Fruit fly (Drosophila melanogaster): ENCODE results near the gene CG3987.

Gene CG3987

dm6 chr3R:15128646-15129429 lies 10.9 kb upstream of the CG3987 start (continued):
- TF ChIP-seq Mes4 (GFP tag; optimal IDR thresholded peaks at IDR 0.05) (no peak), CG8290 (GFP tag; optimal IDR thresholded peaks at IDR 0.05) (no peak), CG8290 (tag; optimal IDR thresholded peaks at IDR 0.05) (peak in 1 of 2 experiments; percentile 10), CG18476 (GFP tag; optimal IDR thresholded peaks at IDR 0.05) (no peak), Drgx (GFP tag; IDR thresholded peaks at IDR 0.05) (no peak; the same call in 1 of the 2 replicates), CG2120 (GFP tag; optimal IDR thresholded peaks at IDR 0.05) (peak; percentile 20), slp2 (GFP tag; optimal IDR thresholded peaks at IDR 0.05) (no peak), HHEX (GFP tag; optimal IDR thresholded peaks at IDR 0.05) (peak; percentile 41), Pdp1 (GFP tag; optimal IDR thresholded peaks at IDR 0.05) (no peak), slou (GFP tag; optimal IDR thresholded peaks at IDR 0.05) (no peak), psq (GFP tag; optimal IDR thresholded peaks at IDR 0.05) (no peak), unpg (GFP tag; optimal IDR thresholded peaks at IDR 0.05) (peak; percentile 24), Max (GFP tag; optimal IDR thresholded peaks at IDR 0.05) (peak; percentile 25), CG6813 (GFP tag; optimal IDR thresholded peaks at IDR 0.05) (peak; percentile 48), CG9876 (GFP tag; optimal IDR thresholded peaks at IDR 0.05) (no peak), jigr1 (GFP tag; IDR thresholded peaks at IDR 0.05) (no peak), pnt (GFP tag; optimal IDR thresholded peaks at IDR 0.05) (no peak), C15 (GFP tag; IDR thresholded peaks at IDR 0.05) (no peak), knrl (GFP tag; IDR thresholded peaks at IDR 0.05; ENCODE audit: partially characterized antibody) (no peak), CG6272 (GFP tag; IDR thresholded peaks at IDR 0.05) (no peak), zen (tag; optimal IDR thresholded peaks at IDR 0.05) (no peak), gcm (GFP tag; optimal IDR thresholded peaks at IDR 0.05) (no peak), toy (GFP tag; IDR thresholded peaks at IDR 0.05) (no peak), Lim3 (GFP tag; IDR thresholded peaks at IDR 0.05) (no peak), stwl (tag; optimal IDR thresholded peaks at IDR 0.05) (no peak), prd (optimal IDR thresholded peaks at IDR 0.05) (no peak), prd (GFP tag; IDR thresholded peaks at IDR 0.05) (no peak; the same call in 2 of the 3 replicates), Jarid2 (GFP tag; optimal IDR thresholded peaks at IDR 0.05) (peak; percentile 6), D19A (tag; optimal IDR thresholded peaks at IDR 0.05) (peak; percentile 39), CG1647 (GFP tag; optimal IDR thresholded peaks at IDR 0.05) (peak; percentile 5), phol (tag; optimal IDR thresholded peaks at IDR 0.05) (peak; percentile 60), CG32772 (GFP tag; IDR thresholded peaks at IDR 0.05) (no peak), gem (tag; optimal IDR thresholded peaks at IDR 0.05) (peak; percentile 72), cas (GFP tag; IDR thresholded peaks at IDR 0.05) (no peak), CG15269 (tag; optimal IDR thresholded peaks at IDR 0.05) (peak; percentile 56), abd-A (tag; optimal IDR thresholded peaks at IDR 0.05) (no peak), caup (GFP tag; optimal IDR thresholded peaks at IDR 0.05; ENCODE audit: severe bottlenecking) (peak; percentile 11), CG6654 (GFP tag; optimal IDR thresholded peaks at IDR 0.05) (no peak), nmo (GFP tag; optimal IDR thresholded peaks at IDR 0.05) (peak; percentile 52), tll (GFP tag; optimal IDR thresholded peaks at IDR 0.05) (no peak), CG17912 (GFP tag; optimal IDR thresholded peaks at IDR 0.05) (no peak), schlank (tag; optimal IDR thresholded peaks at IDR 0.05) (no peak), Sin3A (optimal IDR thresholded peaks at IDR 0.05) (no peak), Hsf (GFP tag; optimal IDR thresholded peaks at IDR 0.05) (no peak), Dad (GFP tag; optimal IDR thresholded peaks at IDR 0.05) (no peak), stc (GFP tag; IDR thresholded peaks at IDR 0.05) (no peak), CG1602 (GFP tag; optimal IDR thresholded peaks at IDR 0.05) (no peak), fd3F (GFP tag; optimal IDR thresholded peaks at IDR 0.05) (no peak), CG3847 (GFP tag; IDR thresholded peaks at IDR 0.05) (no peak), mirr (GFP tag; optimal IDR thresholded peaks at IDR 0.05) (peak; percentile 47)

All from whole organism, embryonic.